Worm (Caenorhabditis elegans) whole organism, L2 larva: Measurements from ENCODE around the gene D1025.10.
"Not testable (repeated sequence)": the region's sequence is repeated elsewhere in the genome, so short reads cannot be mapped to it uniquely, and the experiment has no call there.

ENCODE experiments used
- F13H6.1 ChIP-seq: sonication (generic microtip); optimal IDR thresholded peaks from 2 replicates; lab custom pipeline; 2016; ENCODE audit warnings: missing genetic modification characterization, missing compliant biosample characterization
- R02D3.7 ChIP-seq: fragments of 150-350 bp; optimal IDR thresholded peaks from 2 replicates; lab custom pipeline; 2014; ENCODE audit warnings: missing biosample characterization, missing genetic modification characterization
- ZK546.5 ChIP-seq: sonication (generic microtip); optimal IDR thresholded peaks from 2 replicates; lab custom pipeline; 2017; ENCODE audit warnings: missing biosample characterization, missing genetic modification characterization
- alr-1 ChIP-seq: fragments of 150-350 bp; optimal IDR thresholded peaks from 2 replicates; lab custom pipeline; 2014; ENCODE audit warnings: missing biosample characterization, missing genetic modification characterization
- blmp-1 ChIP-seq: sonication (generic microtip); optimal IDR thresholded peaks from 2 replicates; lab custom pipeline; 2017; ENCODE audit warnings: missing genetic modification characterization, mild to moderate bottlenecking, missing compliant biosample characterization, antibody characterized with exemption, moderate library complexity; ENCODE audit not compliant: insufficient read depth
- ceh-16 ChIP-seq: fragments of 150-350 bp; optimal IDR thresholded peaks from 2 replicates; lab custom pipeline; 2014; ENCODE audit warnings: missing biosample characterization, missing genetic modification characterization
- ceh-82 ChIP-seq: fragments of 150-350 bp; optimal IDR thresholded peaks from 2 replicates; lab custom pipeline; 2014; ENCODE audit warnings: missing biosample characterization, missing genetic modification characterization
- crh-2 ChIP-seq: sonication (generic microtip); optimal IDR thresholded peaks from 2 replicates; lab custom pipeline; 2017; ENCODE audit warnings: missing biosample characterization, missing genetic modification characterization
- egl-27 ChIP-seq: sonication (generic microtip); optimal IDR thresholded peaks from 3 replicates; lab custom pipeline; 2017; ENCODE audit warnings: missing biosample characterization, missing genetic modification reagents, missing genetic modification characterization
- fos-1 ChIP-seq: fragments of 150-350 bp; optimal IDR thresholded peaks from 2 replicates; lab custom pipeline; 2014; ENCODE audit warnings: missing biosample characterization, missing genetic modification characterization
- gmeb-1 ChIP-seq: fragments of 150-350 bp; optimal IDR thresholded peaks from 2 replicates; lab custom pipeline; 2014; ENCODE audit warnings: missing biosample characterization, missing genetic modification characterization
- lin-11 ChIP-seq: fragments of 150-350 bp; sonication (generic microtip); optimal IDR thresholded peaks from 2 replicates; lab custom pipeline; 2014; ENCODE audit warnings: missing biosample characterization, missing genetic modification characterization, inconsistent platforms, mixed read lengths
- lin-13 ChIP-seq: fragments of 150-350 bp; optimal IDR thresholded peaks from 2 replicates; lab custom pipeline; 2014; ENCODE audit warnings: missing biosample characterization, missing genetic modification reagents, missing genetic modification characterization
- lin-39 ChIP-seq: fragments of 150-350 bp; optimal IDR thresholded peaks from 2 replicates; lab custom pipeline; 2014; ENCODE audit warnings: missing biosample characterization, missing genetic modification reagents, missing genetic modification characterization
- lsy-2 ChIP-seq, 2 experiments: fragments of 150-350 bp in 1 of 2; sonication (generic microtip) in 1 of 2; optimal IDR thresholded peaks; 2 replicates each; lab custom pipeline; 2014 to 2017; ENCODE audit warnings: missing biosample characterization in 2 of 2, missing genetic modification characterization in 2 of 2
- mab-5 ChIP-seq: fragments of 150-350 bp; optimal IDR thresholded peaks from 2 replicates; lab custom pipeline; 2014; ENCODE audit warnings: missing biosample characterization, missing genetic modification characterization
- nhr-10 ChIP-seq: sonication (generic microtip); optimal IDR thresholded peaks from 2 replicates; lab custom pipeline; 2017; ENCODE audit warnings: missing biosample characterization, missing genetic modification characterization
- nhr-11 ChIP-seq: fragments of 150-350 bp; optimal IDR thresholded peaks from 2 replicates; lab custom pipeline; 2014; ENCODE audit warnings: missing biosample characterization, missing genetic modification characterization
- nhr-12 ChIP-seq: fragments of 150-350 bp; optimal IDR thresholded peaks from 2 replicates; lab custom pipeline; 2014; ENCODE audit warnings: missing biosample characterization, missing genetic modification characterization
- nhr-129 ChIP-seq: fragments of 150-350 bp; optimal IDR thresholded peaks from 2 replicates; lab custom pipeline; 2014; ENCODE audit warnings: missing biosample characterization, missing genetic modification characterization
- nhr-21 ChIP-seq: fragments of 150-350 bp; optimal IDR thresholded peaks from 2 replicates; lab custom pipeline; 2014; ENCODE audit warnings: missing biosample characterization, missing genetic modification characterization
- nhr-237 ChIP-seq: fragments of 150-350 bp; optimal IDR thresholded peaks from 2 replicates; lab custom pipeline; 2014; ENCODE audit warnings: missing biosample characterization, missing genetic modification characterization
- nhr-25 ChIP-seq: fragments of 150-350 bp; sonication (generic microtip); optimal IDR thresholded peaks from 3 replicates; lab custom pipeline; 2014; ENCODE audit warnings: missing biosample characterization, missing genetic modification characterization
- nhr-77 ChIP-seq: fragments of 150-350 bp; optimal IDR thresholded peaks from 2 replicates; lab custom pipeline; 2014; ENCODE audit warnings: missing biosample characterization, missing genetic modification characterization
- skn-1 ChIP-seq: sonication (generic microtip); optimal IDR thresholded peaks from 2 replicates; lab custom pipeline; 2017; ENCODE audit warnings: missing biosample characterization, missing genetic modification characterization
- sma-3 ChIP-seq: sonication (generic microtip); optimal IDR thresholded peaks from 2 replicates; lab custom pipeline; 2016; ENCODE audit warnings: missing genetic modification reagents, missing genetic modification characterization, missing compliant biosample characterization
- sma-9 ChIP-seq, 2 experiments: fragments of 150-350 bp in 1 of 2; sonication (generic microtip) in 1 of 2; optimal IDR thresholded peaks; 2 replicates each; lab custom pipeline; 2014 to 2016; ENCODE audit warnings: missing genetic modification characterization in 2 of 2, mild to moderate bottlenecking in 1 of 2, missing biosample characterization in 1 of 2, missing compliant biosample characterization in 1 of 2, missing genetic modification reagents in 1 of 2, moderate library complexity in 1 of 2
- snpc-4 ChIP-seq: fragments of 150-350 bp; optimal IDR thresholded peaks from 2 replicates; lab custom pipeline; 2014; ENCODE audit warnings: missing biosample characterization, missing genetic modification characterization
- unc-39 ChIP-seq: fragments of 150-350 bp; optimal IDR thresholded peaks from 2 replicates; lab custom pipeline; 2014; ENCODE audit warnings: missing biosample characterization, missing genetic modification characterization
- unc-55 ChIP-seq: fragments of 150-350 bp; sonication (generic microtip); optimal IDR thresholded peaks from 3 replicates; lab custom pipeline; 2014; ENCODE audit warnings: missing biosample characterization, missing genetic modification reagents, missing genetic modification characterization
- zag-1 ChIP-seq: fragments of 150-350 bp; optimal IDR thresholded peaks from 2 replicates; lab custom pipeline; 2014; ENCODE audit warnings: missing biosample characterization, missing genetic modification characterization
- ztf-1 ChIP-seq: fragments of 200-800 bp; sonication (Bioruptor generic); conservative IDR thresholded peaks from 2 replicates; pipeline ENCODE4 v1.3.6; 2022; ENCODE audit warnings: missing genetic modification characterization, missing compliant biosample characterization
- ztf-11 ChIP-seq: sonication (generic microtip); optimal IDR thresholded peaks from 2 replicates; lab custom pipeline; 2017; ENCODE audit warnings: missing biosample characterization, missing genetic modification characterization
- ztf-4 ChIP-seq: fragments of 150-350 bp; optimal IDR thresholded peaks from 2 replicates; lab custom pipeline; 2014; ENCODE audit warnings: missing biosample characterization, missing genetic modification characterization

The D1025.10 gene

DNA sequence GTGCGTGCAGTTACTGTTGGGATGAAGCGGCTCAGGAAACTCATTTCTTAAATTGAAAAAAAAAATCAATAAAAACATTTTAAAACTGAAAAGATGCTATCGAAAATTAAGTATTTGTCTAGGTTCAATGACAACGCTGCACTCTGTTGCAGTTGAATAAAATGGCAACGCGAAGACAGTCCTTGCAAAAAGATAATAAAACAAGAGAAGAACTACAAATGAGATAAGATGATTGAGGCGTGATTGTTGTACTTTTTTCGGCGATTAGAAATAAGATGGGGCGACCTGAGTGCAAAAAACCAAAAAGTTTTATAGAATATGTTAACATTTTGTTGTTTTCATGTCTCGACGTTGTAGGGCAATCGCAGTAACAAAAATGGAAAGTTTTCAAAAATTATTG lies 1.6 kb upstream of the D1025.10 start, which contains the start of gene gcsh-1:
gcsh-1 (minus strand) TSS at position 46 of the 400 bp plus-strand sequence.
- no peak for TF ChIP-seq lin-11 (tag; lab: Kevin White, UChicago)
- no peak for TF ChIP-seq F13H6.1 (tag; lab: Kevin White, UChicago)
- TF ChIP-seq sma-9 (GFP tag; optimal IDR thresholded peaks at IDR 0.05; lab: Kevin White, UChicago): peak; percentile 37
- TF ChIP-seq sma-9 (tag; optimal IDR thresholded peaks at IDR 0.05; lab: Kevin White, UChicago): no peak
- TF ChIP-seq fos-1 (tag; lab: Kevin White, UChicago): peak; percentile 64
- no peak for TF ChIP-seq nhr-237 (tag; lab: Kevin White, UChicago)
- TF ChIP-seq crh-2: peak; percentile 16
- TF ChIP-seq ceh-82: no peak
- TF ChIP-seq skn-1: no peak
- no peak for TF ChIP-seq alr-1 (tag; lab: Kevin White, UChicago)
- TF ChIP-seq unc-55: no peak
- no peak for TF ChIP-seq nhr-25
- no peak for TF ChIP-seq ztf-4 (tag; lab: Kevin White, UChicago)

DNA sequence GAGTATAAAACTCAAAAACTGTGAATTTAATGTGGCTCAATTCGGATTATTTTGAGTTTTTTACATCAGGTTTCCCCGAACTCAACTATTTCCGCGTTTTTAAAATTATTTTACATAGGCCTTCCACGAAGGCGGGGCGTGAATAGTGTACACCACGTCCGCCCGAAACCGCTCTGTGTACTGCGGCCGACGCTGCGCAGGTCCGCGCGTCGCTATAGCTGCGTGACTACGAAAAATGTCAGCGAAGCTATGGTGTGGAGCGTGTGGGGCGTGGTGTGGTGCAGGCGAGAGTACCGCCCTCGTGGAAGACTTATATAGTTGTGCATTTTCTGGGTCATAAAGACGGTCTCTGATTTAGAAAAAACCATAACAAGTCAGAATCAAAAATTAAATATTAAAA lies 1.2 kb downstream of the D1025.10 start:
- TF ChIP-seq sma-3 (no peak), snpc-4 (tag; lab: Kevin White, UChicago) (peak; percentile 45), R02D3.7 (tag; lab: Kevin White, UChicago) (no peak), nhr-77 (tag; lab: Kevin White, UChicago) (no peak), zag-1 (tag; lab: Kevin White, UChicago) (no peak)

DNA sequence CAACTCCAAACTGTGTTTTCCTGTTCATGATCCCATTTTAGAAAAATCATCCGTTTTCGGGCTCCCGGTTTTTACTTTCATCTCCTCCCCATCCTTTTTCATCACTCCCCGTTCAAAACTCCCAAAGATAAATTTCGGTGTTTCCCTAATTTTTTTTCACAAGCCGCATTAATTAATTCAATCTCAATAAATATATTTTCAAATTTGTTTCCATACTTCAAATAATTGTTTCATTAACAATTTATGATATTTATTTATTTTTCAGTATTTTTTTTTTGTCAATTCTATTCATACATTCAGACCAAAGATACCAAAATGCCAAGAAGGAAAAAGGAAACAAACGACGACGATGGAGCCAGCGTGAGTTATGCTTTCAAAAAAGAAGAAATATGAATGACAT lies 3.8 kb downstream of the D1025.10 start, which contains the start of gene D1025.1:
D1025.1 (plus strand) TSS at position 301 of the 400 bp plus-strand sequence.
- TF ChIP-seq ztf-1 (GFP tag; lab: Robert Waterston, UW): no peak
- TF ChIP-seq blmp-1 (tag; lab: Kevin White, UChicago): no peak
- no peak for TF ChIP-seq ceh-82
- TF ChIP-seq egl-27 (tag; lab: Kevin White, UChicago): no peak
- no peak for TF ChIP-seq nhr-12 (tag; lab: Kevin White, UChicago)
- TF ChIP-seq unc-39 (tag; lab: Kevin White, UChicago): no peak
- TF ChIP-seq ceh-16: no peak
- no peak for TF ChIP-seq ztf-4 (tag; lab: Kevin White, UChicago)
- TF ChIP-seq fos-1 (tag; lab: Kevin White, UChicago): no peak
- TF ChIP-seq snpc-4 (tag; lab: Kevin White, UChicago): no peak
- TF ChIP-seq lin-13 (GFP tag; lab: Kevin White, UChicago): no peak

DNA sequence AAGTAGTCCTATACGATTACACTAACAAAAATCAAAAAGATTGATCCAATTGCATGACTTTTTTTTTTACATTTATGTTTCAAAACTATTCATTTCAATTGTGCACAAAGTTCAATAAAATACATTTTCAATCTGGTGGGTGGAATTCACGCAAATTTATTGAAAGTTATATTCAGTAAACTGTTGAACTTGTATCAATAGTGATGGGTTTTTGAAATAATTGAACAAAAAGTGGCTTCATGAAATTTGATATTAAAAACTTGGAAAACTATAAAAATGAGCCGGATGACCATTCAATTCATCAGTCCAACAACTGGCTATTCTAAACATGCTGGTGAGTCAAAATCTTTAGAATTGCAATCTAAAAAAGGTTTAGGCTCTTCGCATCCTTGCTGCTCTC lies 6.6 kb downstream of the D1025.10 start, which contains the start of gene nspc-16:
nspc-16 (plus strand) TSS at position 301 of the 400 bp plus-strand sequence.
- TF ChIP-seq nhr-10 (tag; lab: Kevin White, UChicago) (no peak), nhr-237 (tag; lab: Kevin White, UChicago) (no peak), lin-13 (GFP tag; lab: Kevin White, UChicago) (no peak), egl-27 (tag; lab: Kevin White, UChicago) (no peak), ZK546.5 (tag; lab: Kevin White, UChicago) (no peak), ztf-11 (tag; lab: Kevin White, UChicago) (no peak), nhr-129 (tag; lab: Kevin White, UChicago) (no peak), ceh-16 (no peak), zag-1 (tag; lab: Kevin White, UChicago) (no peak), nhr-11 (tag; lab: Kevin White, UChicago) (no peak), nhr-21 (no peak), lin-11 (tag; lab: Kevin White, UChicago) (no peak), mab-5 (tag; lab: Kevin White, UChicago) (no peak), lsy-2 (tag; optimal IDR thresholded peaks at IDR 0.05; lab: Kevin White, UChicago) (no peak), crh-2 (no peak), blmp-1 (tag; lab: Kevin White, UChicago) (no peak)

DNA sequence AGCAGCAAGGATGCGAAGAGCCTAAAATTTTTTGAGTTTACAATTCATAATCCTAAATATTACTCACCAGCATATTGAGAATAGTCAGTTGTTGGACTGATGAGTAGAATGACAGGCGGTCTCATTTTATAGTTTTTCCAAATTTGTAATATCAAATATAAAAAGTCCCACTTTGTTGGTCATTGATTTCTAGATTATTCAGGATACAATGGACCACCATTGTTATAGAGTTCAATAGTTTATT lies 8.3 kb downstream of the D1025.10 start, which contains the start of gene nspc-17:
nspc-17 (minus strand) TSS at position 101 of the 244 bp plus-strand sequence.
- not testable (repeated sequence) for TF ChIP-seq gmeb-1; lin-39 (tag; lab: Kevin White, UChicago); nhr-25
